Fruit fly (Drosophila melanogaster) whole organism, embryonic: Measurements from ENCODE around the gene ash1.

Experiments
- Aef1 ChIP-seq: fragments of 200-800 bp; sonication (Bioruptor generic); IDR thresholded peaks from 3 replicates; pipeline ENCODE4 v1.3.6; 2022; ENCODE audit warnings: missing biosample characterization, missing genetic modification characterization
- CG10959 ChIP-seq: fragments of 200-800 bp; sonication (Bioruptor generic); IDR thresholded peaks from 2 replicates; pipeline ENCODE4 v1.3.6; 2022; ENCODE audit warnings: missing biosample characterization, missing genetic modification characterization
- CG11504 ChIP-seq: fragments of 200-800 bp; sonication (Bioruptor generic); optimal IDR thresholded peaks from 3 replicates; lab custom pipeline; 2019; ENCODE audit warnings: missing biosample characterization, mild to moderate bottlenecking, missing genetic modification characterization, moderate library complexity
- CG12299 ChIP-seq: fragments of 200-800 bp; sonication (Bioruptor generic); optimal IDR thresholded peaks from 2 replicates; lab custom pipeline; 2018; ENCODE audit warnings: missing biosample characterization, mild to moderate bottlenecking, missing genetic modification characterization
- CG13287 ChIP-seq: fragments of 200-800 bp; sonication (Bioruptor generic); IDR thresholded peaks from 2 replicates; pipeline ENCODE4 v1.3.6; 2022; ENCODE audit warnings: missing biosample characterization, missing genetic modification characterization; ENCODE audit not compliant: partially characterized antibody
- CG13775 ChIP-seq: fragments of 200-800 bp; sonication (Bioruptor generic); optimal IDR thresholded peaks from 3 replicates; lab custom pipeline; 2017; ENCODE audit warnings: missing biosample characterization, mild to moderate bottlenecking, missing genetic modification characterization
- CG14441 ChIP-seq: fragments of 200-800 bp; sonication (Bioruptor generic); IDR thresholded peaks from 2 replicates; pipeline ENCODE4 v1.3.6; 2022; ENCODE audit warnings: missing biosample characterization, missing genetic modification characterization
- CG15011 ChIP-seq: fragments of 200-800 bp; sonication (Bioruptor generic); optimal IDR thresholded peaks from 3 replicates; lab custom pipeline; 2018; ENCODE audit warnings: missing biosample characterization, mild to moderate bottlenecking, missing genetic modification characterization
- CG15073 ChIP-seq: fragments of 200-800 bp; sonication (Bioruptor generic); optimal IDR thresholded peaks from 2 replicates; lab custom pipeline; 2016; ENCODE audit warnings: missing biosample characterization, missing genetic modification characterization
- CG16813 ChIP-seq: fragments of 200-800 bp; sonication (Bioruptor generic); IDR thresholded peaks from 3 replicates; pipeline ENCODE4 v1.3.6; 2022; ENCODE audit warnings: missing biosample characterization, missing genetic modification characterization; ENCODE audit not compliant: partially characterized antibody
- CG17802 ChIP-seq: fragments of 200-800 bp; sonication (Bioruptor generic); optimal IDR thresholded peaks from 2 replicates; lab custom pipeline; 2018; ENCODE audit warnings: missing biosample characterization, mild to moderate bottlenecking, missing genetic modification characterization, moderate library complexity
- CG18619 ChIP-seq: fragments of 200-800 bp; sonication (Bioruptor generic); optimal IDR thresholded peaks from 3 replicates; lab custom pipeline; 2017; ENCODE audit warnings: missing biosample characterization, mild to moderate bottlenecking, missing genetic modification characterization
- CG2202 ChIP-seq: fragments of 200-800 bp; sonication (Bioruptor generic); optimal IDR thresholded peaks from 2 replicates; lab custom pipeline; 2018; ENCODE audit warnings: missing biosample characterization, mild to moderate bottlenecking, missing genetic modification characterization
- CG2712 ChIP-seq: fragments of 200-800 bp; optimal IDR thresholded peaks from 3 replicates; lab custom pipeline; 2019; ENCODE audit warnings: missing biosample characterization, mild to moderate bottlenecking, missing genetic modification characterization, moderate library complexity
- CG3838 ChIP-seq: fragments of 200-800 bp; sonication (Bioruptor generic); optimal IDR thresholded peaks from 3 replicates; lab custom pipeline; 2016; ENCODE audit warnings: missing biosample characterization, missing genetic modification characterization
- CG5245 ChIP-seq: fragments of 200-800 bp; sonication (Bioruptor generic); optimal IDR thresholded peaks from 3 replicates; lab custom pipeline; 2016; ENCODE audit warnings: missing biosample characterization, missing genetic modification characterization
- CG6813 ChIP-seq: fragments of 200-800 bp; sonication (Bioruptor generic); optimal IDR thresholded peaks from 2 replicates; lab custom pipeline; 2017; ENCODE audit warnings: missing biosample characterization, missing genetic modification characterization, mild to moderate bottlenecking, moderate library complexity, missing genetic modification reagents
- CG7556 ChIP-seq: fragments of 200-800 bp; sonication (Bioruptor generic); optimal IDR thresholded peaks from 2 replicates; lab custom pipeline; 2017; ENCODE audit warnings: missing biosample characterization, mild to moderate bottlenecking, missing genetic modification characterization
- CG7745 ChIP-seq: fragments of 200-800 bp; sonication (Bioruptor generic); optimal IDR thresholded peaks from 2 replicates; lab custom pipeline; 2018; ENCODE audit warnings: missing biosample characterization, mild to moderate bottlenecking, missing genetic modification characterization, moderate library complexity
- CG9609 ChIP-seq: fragments of 200-800 bp; sonication (Bioruptor generic); optimal IDR thresholded peaks from 3 replicates; lab custom pipeline; 2016; ENCODE audit warnings: missing biosample characterization, missing genetic modification characterization
- CG9932 ChIP-seq: fragments of 200-800 bp; sonication (Bioruptor generic); IDR thresholded peaks from 2 replicates; pipeline ENCODE4 v1.3.6; 2022; ENCODE audit warnings: missing biosample characterization, missing genetic modification characterization
- CTCF ChIP-seq: fragments of 200-800 bp; sonication (Bioruptor generic); optimal IDR thresholded peaks from 2 replicates; lab custom pipeline; 2017; ENCODE audit warnings: missing biosample characterization, mild to moderate bottlenecking, missing genetic modification characterization, moderate library complexity
- Dfd ChIP-seq, 2 experiments: fragments of >200 bp; optimal IDR thresholded peaks; 2 replicates each; lab custom pipeline; 2017; ENCODE audit warnings: missing biosample characterization in 2 of 2, missing genetic modification characterization in 2 of 2
- Dll ChIP-seq: fragments of 200-800 bp; sonication (Bioruptor generic); IDR thresholded peaks from 4 replicates; pipeline ENCODE4 v1.3.6; 2022; ENCODE audit warnings: missing biosample characterization, missing genetic modification characterization; ENCODE audit not compliant: partially characterized antibody
- Doc2 ChIP-seq: fragments of 200-800 bp; sonication (Bioruptor generic); IDR thresholded peaks from 2 replicates; pipeline ENCODE4 v1.3.6; 2022; ENCODE audit warnings: missing biosample characterization, missing genetic modification characterization
- Dp ChIP-seq: fragments of 200-800 bp; sonication (Bioruptor generic); optimal IDR thresholded peaks from 2 replicates; lab custom pipeline; 2018; ENCODE audit warnings: missing biosample characterization, mild to moderate bottlenecking, missing genetic modification characterization, moderate library complexity
- Elba2 ChIP-seq: fragments of 200-800 bp; sonication (Bioruptor generic); optimal IDR thresholded peaks from 3 replicates; lab custom pipeline; 2016; ENCODE audit warnings: missing biosample characterization, missing genetic modification characterization
- Fer1 ChIP-seq: fragments of 200-800 bp; sonication (Bioruptor generic); optimal IDR thresholded peaks from 2 replicates; lab custom pipeline; 2017; ENCODE audit warnings: missing biosample characterization, mild to moderate bottlenecking, missing genetic modification characterization
- Kr ChIP-seq: fragments of 200-800 bp; sonication (Bioruptor generic); optimal IDR thresholded peaks from 2 replicates; lab custom pipeline; 2017; ENCODE audit warnings: missing biosample characterization, mild to moderate bottlenecking, missing genetic modification characterization
- Lhr ChIP-seq: fragments of 200-800 bp; sonication (Bioruptor generic); optimal IDR thresholded peaks from 3 replicates; lab custom pipeline; 2017; ENCODE audit warnings: mild to moderate bottlenecking, missing biosample characterization, missing genetic modification reagents, missing genetic modification characterization
- MESR4 ChIP-seq: fragments of 200-800 bp; sonication (Bioruptor generic); optimal IDR thresholded peaks from 2 replicates; lab custom pipeline; 2018; ENCODE audit warnings: missing biosample characterization, mild to moderate bottlenecking, missing genetic modification characterization, moderate library complexity
- Max ChIP-seq: fragments of 200-800 bp; sonication (Bioruptor generic); optimal IDR thresholded peaks from 2 replicates; lab custom pipeline; 2016; ENCODE audit warnings: missing biosample characterization, mild to moderate bottlenecking, missing genetic modification characterization
- Med ChIP-seq: fragments of 200-800 bp; sonication (Bioruptor generic); peaks from one replicate; lab custom pipeline; 2016; ENCODE audit warnings: missing biosample characterization, missing genetic modification characterization, mild to moderate bottlenecking, inconsistent platforms, moderate library complexity
- Ssrp ChIP-seq: fragments of 200-800 bp; sonication (Bioruptor generic); optimal IDR thresholded peaks from 2 replicates; lab custom pipeline; 2018; ENCODE audit warnings: missing biosample characterization, mild to moderate bottlenecking, missing genetic modification characterization, moderate library complexity
- br ChIP-seq: fragments of >200 bp; optimal IDR thresholded peaks from 2 replicates; lab custom pipeline; 2017
- cad ChIP-seq: fragments of >200 bp; optimal IDR thresholded peaks from 2 replicates; lab custom pipeline; 2017; ENCODE audit warnings: missing biosample characterization, missing genetic modification characterization
- ci ChIP-seq: fragments of 200-800 bp; sonication (Bioruptor generic); IDR thresholded peaks from 3 replicates; pipeline ENCODE4 v1.3.6; 2022; ENCODE audit warnings: missing biosample characterization, missing genetic modification characterization
- ewg ChIP-seq: fragments of 200-800 bp; sonication (Bioruptor generic); optimal IDR thresholded peaks from 3 replicates; lab custom pipeline; 2017; ENCODE audit warnings: mild to moderate bottlenecking, missing biosample characterization, missing genetic modification reagents, missing genetic modification characterization
- fd96Cb ChIP-seq: fragments of 200-800 bp; sonication (Bioruptor generic); optimal IDR thresholded peaks from 2 replicates; lab custom pipeline; 2018; ENCODE audit warnings: missing biosample characterization, mild to moderate bottlenecking, missing genetic modification characterization, moderate library complexity
- hkb ChIP-seq, 2 experiments: fragments of 200-800 bp in 1 of 2; fragments of >200 bp in 1 of 2; sonication (Bioruptor generic) in 1 of 2; IDR thresholded peaks in 1 of 2; optimal IDR thresholded peaks in 1 of 2; 2 replicates each; pipeline versions ENCODE4 v1.3.6 to Lab custom; 2017 to 2022; ENCODE audit warnings: missing biosample characterization in 1 of 2, missing genetic modification characterization in 1 of 2
- jumu ChIP-seq: fragments of 200-800 bp; sonication (Bioruptor generic); optimal IDR thresholded peaks from 3 replicates; lab custom pipeline; 2016; ENCODE audit warnings: missing biosample characterization, missing genetic modification characterization
- knrl ChIP-seq: fragments of 200-800 bp; sonication (Bioruptor generic); IDR thresholded peaks from 3 replicates; pipeline ENCODE4 v1.3.6; 2022; ENCODE audit warnings: missing biosample characterization, missing genetic modification characterization; ENCODE audit not compliant: partially characterized antibody
- lab ChIP-seq: fragments of 200-800 bp; sonication (Bioruptor generic); optimal IDR thresholded peaks from 3 replicates; lab custom pipeline; 2017; ENCODE audit warnings: missing biosample characterization, missing genetic modification characterization, mild to moderate bottlenecking, moderate library complexity, missing genetic modification reagents
- lola ChIP-seq, 3 experiments: fragments of >200 bp in 2 of 3; fragments of 200-800 bp in 1 of 3; sonication (Bioruptor generic) in 1 of 3; optimal IDR thresholded peaks; 2 replicates each; lab custom pipeline; 2017 to 2019; ENCODE audit warnings: missing biosample characterization in 3 of 3, missing genetic modification characterization in 3 of 3, mild to moderate bottlenecking in 1 of 3, moderate library complexity in 1 of 3
- luna ChIP-seq: fragments of 200-800 bp; sonication (Bioruptor generic); optimal IDR thresholded peaks from 2 replicates; lab custom pipeline; 2016; ENCODE audit warnings: missing biosample characterization, missing genetic modification characterization
- ro ChIP-seq: fragments of 200-800 bp; sonication (Bioruptor generic); IDR thresholded peaks from 2 replicates; pipeline ENCODE4 v1.3.6; 2022; ENCODE audit warnings: missing biosample characterization, missing genetic modification characterization
- tna ChIP-seq: fragments of 200-800 bp; sonication (Bioruptor generic); IDR thresholded peaks from 2 replicates; pipeline ENCODE4 v1.3.6; 2022; ENCODE audit warnings: missing biosample characterization, missing genetic modification characterization; ENCODE audit not compliant: partially characterized antibody
- wor ChIP-seq: fragments of 200-800 bp; sonication (Bioruptor generic); IDR thresholded peaks from 2 replicates; pipeline ENCODE4 v1.3.6; 2022; ENCODE audit warnings: missing biosample characterization, missing genetic modification characterization
- z ChIP-seq: fragments of 200-800 bp; sonication (Bioruptor generic); IDR thresholded peaks from 3 replicates; pipeline ENCODE4 v1.3.6; 2022; ENCODE audit warnings: missing biosample characterization, missing genetic modification characterization

Gene ash1

dm6 chr3L:19560695-19561246, 37.8 kb downstream of the ash1 start:
- TF ChIP-seq CG9932 (GFP tag; lab: Robert Waterston, UW) (peak; percentile 96), wor (GFP tag; lab: Robert Waterston, UW) (peak; percentile 89), hkb (optimal IDR thresholded peaks at IDR 0.05; lab: Kevin White, UChicago) (no peak), hkb (GFP tag; IDR thresholded peaks at IDR 0.05; lab: Robert Waterston, UW) (peak; percentile 97), tna (GFP tag; lab: Robert Waterston, UW) (no peak), CG7556 (GFP tag; lab: Kevin White, UChicago) (peak; percentile 95), CG9609 (GFP tag; lab: Kevin White, UChicago) (peak; percentile 87), CG5245 (GFP tag; lab: Kevin White, UChicago) (peak; percentile 94), luna (GFP tag; lab: Kevin White, UChicago) (peak; percentile 75), Max (GFP tag; lab: Kevin White, UChicago) (peak; percentile 93), ci (GFP tag; lab: Robert Waterston, UW) (peak; percentile 97), CG17802 (peak; percentile 75), CG2202 (tag; lab: Kevin White, UChicago) (peak; percentile 94), MESR4 (GFP tag; lab: Kevin White, UChicago) (peak; percentile 36), CG3838 (GFP tag; lab: Kevin White, UChicago) (peak; percentile 91), CG15011 (GFP tag; lab: Kevin White, UChicago) (peak; percentile 90), CG14441 (peak; percentile 92), Med (GFP tag; lab: Kevin White, UChicago) (peak; percentile 98), CG2712 (tag; lab: Kevin White, UChicago) (peak; percentile 97), Doc2 (GFP tag; lab: Robert Waterston, UW) (no peak), CG13287 (GFP tag; lab: Robert Waterston, UW) (no peak), Fer1 (peak; percentile 94), CG10959 (GFP tag; lab: Robert Waterston, UW) (peak; percentile 95), fd96Cb (tag; lab: Kevin White, UChicago) (peak; percentile 96), Dp (GFP tag; lab: Kevin White, UChicago) (peak; percentile 2), CG18619 (GFP tag; lab: Kevin White, UChicago) (peak; percentile 92), jumu (peak; percentile 88), Aef1 (GFP tag; lab: Robert Waterston, UW) (peak; percentile 94), CG16813 (no peak), Ssrp (tag; lab: Kevin White, UChicago) (peak; percentile 94), z (GFP tag; lab: Robert Waterston, UW) (peak; percentile 77; the same call in 2 of the 3 replicates), ro (GFP tag; lab: Robert Waterston, UW) (peak; percentile 85), ewg (peak; percentile 88), CG15073 (GFP tag; lab: Kevin White, UChicago) (peak; percentile 72), CG11504 (peak; percentile 94), Lhr (GFP tag; lab: Kevin White, UChicago) (peak; percentile 92), CG6813 (peak; percentile 95), lola (GFP tag; optimal IDR thresholded peaks at IDR 0.05; lab: Kevin White, UChicago) (peak in 1 of 3 experiments; percentile 97), CG13775 (GFP tag; lab: Kevin White, UChicago) (peak; percentile 95), CTCF (peak; percentile 47), CG7745 (peak; percentile 84), Dfd (GFP tag; optimal IDR thresholded peaks at IDR 0.05; lab: Kevin White, UChicago) (no peak), Elba2 (peak; percentile 96), br (lab: Kevin White, UChicago) (no peak), lab (GFP tag; lab: Kevin White, UChicago) (peak; percentile 96), knrl (GFP tag; lab: Robert Waterston, UW) (no peak), Kr (GFP tag; lab: Kevin White, UChicago) (peak; percentile 81), CG12299 (tag; lab: Kevin White, UChicago) (peak; percentile 96), cad (GFP tag; lab: Kevin White, UChicago) (no peak), Dll (GFP tag; lab: Robert Waterston, UW) (no peak)
